Fruit fly (Drosophila melanogaster) whole organism, adult: ENCODE results near the gene pyd.

Source experiments
- CG14711 ChIP-seq: fragments of 200-800 bp; sonication (Bioruptor generic); optimal IDR thresholded peaks from 2 replicates; lab custom pipeline; 2018; ENCODE audit warnings: missing biosample characterization, mild to moderate bottlenecking, missing genetic modification characterization, moderate library complexity
- CG7045 ChIP-seq: fragments of 200-800 bp; sonication (Bioruptor generic); optimal IDR thresholded peaks from 2 replicates; lab custom pipeline; 2017; ENCODE audit warnings: missing biosample characterization, mild to moderate bottlenecking, missing genetic modification characterization
- Clk ChIP-seq: fragments of 200-800 bp; sonication (Bioruptor generic); optimal IDR thresholded peaks from 2 replicates; lab custom pipeline; 2017; ENCODE audit warnings: missing biosample characterization, missing genetic modification characterization
- Crg-1 ChIP-seq: fragments of 200-800 bp; sonication (Bioruptor generic); optimal IDR thresholded peaks from 2 replicates; lab custom pipeline; 2016; ENCODE audit warnings: missing biosample characterization, missing genetic modification characterization
- pad ChIP-seq: fragments of 200-800 bp; sonication (Bioruptor generic); optimal IDR thresholded peaks from 3 replicates; lab custom pipeline; 2017; ENCODE audit warnings: missing biosample characterization, missing genetic modification characterization, mild to moderate bottlenecking, moderate library complexity, missing genetic modification reagents
- tj ChIP-seq: fragments of 200-800 bp; sonication (Bioruptor generic); optimal IDR thresholded peaks from 3 replicates; lab custom pipeline; 2017; ENCODE audit warnings: missing biosample characterization, mild to moderate bottlenecking, missing genetic modification characterization, moderate library complexity

DNA sequence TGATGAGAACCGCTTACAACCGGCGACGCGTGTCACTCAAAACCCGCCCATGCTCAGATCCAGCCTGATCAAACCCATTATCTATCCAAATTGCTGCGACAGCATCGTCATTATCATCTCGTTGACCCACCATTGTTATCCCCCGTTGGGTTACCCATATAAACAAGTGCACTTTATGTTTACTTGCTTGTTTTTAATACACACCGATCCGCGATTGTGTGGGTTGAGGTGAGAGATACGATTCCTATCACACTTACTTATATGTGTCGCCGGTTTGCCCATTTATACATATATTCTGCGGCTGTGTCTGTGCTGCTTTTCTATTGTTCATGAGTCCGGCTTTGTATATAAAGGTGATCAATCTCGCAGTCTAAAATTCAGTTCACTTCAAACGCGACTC, 110.1 kb downstream of the pyd start, which contains the start of gene CG8369:
- TF ChIP-seq CG7045 (GFP tag; lab: Kevin White, UChicago) = no peak
- no peak for TF ChIP-seq CG14711 (tag; lab: Kevin White, UChicago)
- no peak for TF ChIP-seq pad (GFP tag; lab: Kevin White, UChicago)
- TF ChIP-seq Crg-1 = no peak
- peak; percentile 19 for TF ChIP-seq tj (GFP tag; lab: Kevin White, UChicago)
- TF ChIP-seq Clk = no peak
